Fruit fly (Drosophila melanogaster) Kc167 (cell line): Measurements from ENCODE around the gene CG31729.

Experiments
- Myc ChIP-seq: fragments of >200 bp; optimal IDR thresholded peaks from 2 replicates; lab custom pipeline; 2017; ENCODE audit warnings: missing external identifiers
- Sin3A ChIP-seq: fragments of >200 bp; optimal IDR thresholded peaks from 2 replicates; lab custom pipeline; 2018; ENCODE audit warnings: missing external identifiers
- h ChIP-seq: fragments of >200 bp; optimal IDR thresholded peaks from 3 replicates; lab custom pipeline; 2018; ENCODE audit warnings: missing external identifiers
- insv ChIP-seq: fragments of >200 bp; optimal IDR thresholded peaks from 3 replicates; lab custom pipeline; 2018; ENCODE audit warnings: missing external identifiers
- psq ChIP-seq: fragments of >200 bp; optimal IDR thresholded peaks from 2 replicates; lab custom pipeline; 2017; ENCODE audit warnings: missing external identifiers
- ttk ChIP-seq: sonication (Bioruptor generic); optimal IDR thresholded peaks from 2 replicates; lab custom pipeline; 2017; ENCODE audit warnings: missing external identifiers

The CG31729 gene

dm6 chr2L:13331868-13332544 is 42.2 kb downstream of the CG31729 start:
- no peak for TF ChIP-seq insv (lab: Kevin White, UChicago)
- TF ChIP-seq ttk (lab: Kevin White, UChicago) = no peak
- no peak for TF ChIP-seq psq (lab: Kevin White, UChicago)
- TF ChIP-seq Sin3A = no peak
- no peak for TF ChIP-seq Myc (lab: Kevin White, UChicago)
- TF ChIP-seq h = no peak

- TF ChIP-seq insv (lab: Kevin White, UChicago) (no peak), Sin3A (no peak), h (no peak), Myc (lab: Kevin White, UChicago) (no peak), psq (lab: Kevin White, UChicago) (no peak), ttk (lab: Kevin White, UChicago) (no peak)
Observed at dm6 chr2L:13332736-13333135, 42.9 kb downstream of the CG31729 start.

- TF ChIP-seq insv (lab: Kevin White, UChicago) (no peak), ttk (lab: Kevin White, UChicago) (no peak), h (no peak), Sin3A (no peak), Myc (lab: Kevin White, UChicago) (no peak), psq (lab: Kevin White, UChicago) (no peak)
Observed at dm6 chr2L:13347473-13347872, 57.7 kb downstream of the CG31729 start, which contains the start of gene CG16826. TSS of gene CG16826 (plus strand) at chr2L:13347773.

dm6 chr2L:13349237-13349902 is 59.6 kb downstream of the CG31729 start:
- TF ChIP-seq insv (lab: Kevin White, UChicago) (no peak), Myc (lab: Kevin White, UChicago) (no peak), ttk (lab: Kevin White, UChicago) (no peak), Sin3A (no peak), psq (lab: Kevin White, UChicago) (no peak), h (no peak)
